Worm (Caenorhabditis elegans) whole organism, L1 larva: ENCODE data around the gene T22F3.12.
A peak's percentile ranks its signal among the peaks of the same experiment; 100 is the strongest.

Source experiments
- F16B12.6 ChIP-seq: fragments of 150-350 bp; optimal IDR thresholded peaks from 2 replicates; lab custom pipeline; 2014; ENCODE audit warnings: missing biosample characterization, missing genetic modification characterization
- alr-1 ChIP-seq: fragments of 200-800 bp; sonication (Bioruptor generic); optimal IDR thresholded peaks from 2 replicates; lab custom pipeline; 2018; ENCODE audit warnings: borderline replicate concordance, mild to moderate bottlenecking, missing genetic modification characterization, missing compliant biosample characterization
- aly-2 ChIP-seq: fragments of 150-350 bp; optimal IDR thresholded peaks from 2 replicates; lab custom pipeline; 2014; ENCODE audit warnings: missing biosample characterization, missing genetic modification characterization
- ama-1 ChIP-seq: fragments of 150-350 bp; optimal IDR thresholded peaks from 2 replicates; lab custom pipeline; 2014
- ceh-63 ChIP-seq: fragments of 200-800 bp; sonication (Bioruptor generic); optimal IDR thresholded peaks from 2 replicates; lab custom pipeline; 2018; ENCODE audit warnings: mild to moderate bottlenecking, missing genetic modification characterization, missing compliant biosample characterization
- ceh-90 ChIP-seq: sonication (generic microtip); optimal IDR thresholded peaks from 2 replicates; lab custom pipeline; 2016; ENCODE audit warnings: missing genetic modification characterization, missing compliant biosample characterization
- ces-1 ChIP-seq: fragments of 150-350 bp; optimal IDR thresholded peaks from 2 replicates; lab custom pipeline; 2014; ENCODE audit warnings: missing biosample characterization, missing genetic modification reagents, missing genetic modification characterization
- dpl-1 ChIP-seq, 3 experiments: fragments of 150-350 bp in 2 of 3; sonication (generic microtip) in 1 of 3; optimal IDR thresholded peaks; 2 replicates each; lab custom pipeline; 2014 to 2017; ENCODE audit warnings: missing biosample characterization in 3 of 3, missing genetic modification characterization in 3 of 3, missing genetic modification reagents in 3 of 3
- dsc-1 ChIP-seq: sonication (generic microtip); optimal IDR thresholded peaks from 2 replicates; lab custom pipeline; 2016; ENCODE audit warnings: mild to moderate bottlenecking, missing genetic modification characterization, missing compliant biosample characterization
- elt-3 ChIP-seq, 6 experiments: fragments of 150-350 bp in 1 of 6; sonication (generic microtip); optimal IDR thresholded peaks; 2 replicates each; lab custom pipeline; 2017 to 2018; ENCODE audit warnings: missing biosample characterization in 6 of 6, missing genetic modification characterization in 6 of 6, inconsistent platforms in 1 of 6
- ets-5 ChIP-seq: fragments of 200-800 bp; sonication (Bioruptor generic); IDR thresholded peaks from 2 replicates; pipeline ENCODE4 v1.3.6; 2022; ENCODE audit warnings: missing genetic modification characterization, missing compliant biosample characterization
- fkh-8 ChIP-seq: sonication (generic microtip); optimal IDR thresholded peaks from 2 replicates; lab custom pipeline; 2016; ENCODE audit warnings: mild to moderate bottlenecking, missing genetic modification characterization, missing compliant biosample characterization
- grh-1 ChIP-seq: fragments of 200-800 bp; sonication (Bioruptor generic); IDR thresholded peaks from 2 replicates; pipeline ENCODE4 v1.3.6; 2022; ENCODE audit warnings: missing genetic modification reagents, missing genetic modification characterization, missing compliant biosample characterization
- hlh-4 ChIP-seq: sonication (generic microtip); optimal IDR thresholded peaks from 2 replicates; lab custom pipeline; 2016; ENCODE audit warnings: mild to moderate bottlenecking, missing genetic modification characterization, missing compliant biosample characterization
- hpl-2 ChIP-seq: fragments of 150-350 bp; optimal IDR thresholded peaks from 2 replicates; lab custom pipeline; 2014; ENCODE audit warnings: missing biosample characterization, missing genetic modification reagents, missing genetic modification characterization
- irx-1 ChIP-seq: sonication (generic microtip); optimal IDR thresholded peaks from 2 replicates; lab custom pipeline; 2016; ENCODE audit warnings: missing genetic modification characterization, missing compliant biosample characterization
- isw-1 ChIP-seq: fragments of 200-800 bp; sonication (Bioruptor generic); IDR thresholded peaks from 2 replicates; pipeline ENCODE4 v1.3.6; 2022; ENCODE audit warnings: missing genetic modification characterization, missing compliant biosample characterization
- jun-1 ChIP-seq: fragments of 150-350 bp; optimal IDR thresholded peaks from 2 replicates; lab custom pipeline; 2014; ENCODE audit warnings: missing biosample characterization, missing genetic modification reagents, missing genetic modification characterization
- lin-13 ChIP-seq: fragments of 150-350 bp; optimal IDR thresholded peaks from 2 replicates; lab custom pipeline; 2014; ENCODE audit warnings: missing biosample characterization, missing genetic modification reagents, missing genetic modification characterization
- lir-3 ChIP-seq: sonication (generic microtip); optimal IDR thresholded peaks from 2 replicates; lab custom pipeline; 2016; ENCODE audit warnings: mild to moderate bottlenecking, missing genetic modification characterization, moderate library complexity, missing compliant biosample characterization; ENCODE audit not compliant: poor library complexity
- lsy-2 ChIP-seq, 2 experiments: fragments of 150-350 bp; optimal IDR thresholded peaks; 2 replicates each; lab custom pipeline; 2014; ENCODE audit warnings: missing biosample characterization in 2 of 2, missing genetic modification characterization in 2 of 2
- mab-9 ChIP-seq: fragments of 200-800 bp; sonication (Bioruptor generic); IDR thresholded peaks from 2 replicates; pipeline ENCODE4 v1.3.6; 2022; ENCODE audit warnings: missing genetic modification reagents, missing genetic modification characterization, missing compliant biosample characterization
- mep-1 ChIP-seq: fragments of 150-350 bp; optimal IDR thresholded peaks from 2 replicates; lab custom pipeline; 2014; ENCODE audit warnings: missing biosample characterization, missing genetic modification characterization
- nhr-11 ChIP-seq: fragments of 150-350 bp; optimal IDR thresholded peaks from 2 replicates; lab custom pipeline; 2014; ENCODE audit warnings: missing biosample characterization, missing genetic modification characterization
- nhr-19 ChIP-seq: fragments of 200-800 bp; sonication (Bioruptor generic); conservative IDR thresholded peaks from 2 replicates; pipeline ENCODE4 v1.3.6; 2022; ENCODE audit warnings: missing genetic modification characterization, missing compliant biosample characterization
- nhr-20 ChIP-seq: sonication (generic microtip); optimal IDR thresholded peaks from 2 replicates; lab custom pipeline; 2016; ENCODE audit warnings: mild to moderate bottlenecking, missing genetic modification characterization, missing compliant biosample characterization
- nhr-71 ChIP-seq: sonication (generic microtip); optimal IDR thresholded peaks from 2 replicates; lab custom pipeline; 2016; ENCODE audit warnings: mild to moderate bottlenecking, missing genetic modification characterization, moderate library complexity, missing compliant biosample characterization
- nhr-76 ChIP-seq: sonication (generic microtip); optimal IDR thresholded peaks from 2 replicates; lab custom pipeline; 2017; ENCODE audit warnings: missing biosample characterization, missing genetic modification characterization
- nhr-77 ChIP-seq: fragments of 150-350 bp; optimal IDR thresholded peaks from 2 replicates; lab custom pipeline; 2014; ENCODE audit warnings: missing biosample characterization, missing genetic modification characterization
- nhr-84 ChIP-seq: sonication (generic microtip); optimal IDR thresholded peaks from 2 replicates; lab custom pipeline; 2017; ENCODE audit warnings: missing biosample characterization, missing genetic modification characterization
- nhr-85 ChIP-seq: sonication (generic microtip); peaks from one replicate; lab custom pipeline; 2016; ENCODE audit warnings: missing genetic modification characterization, inconsistent platforms, missing compliant biosample characterization
- pag-3 ChIP-seq: sonication (generic microtip); optimal IDR thresholded peaks from 2 replicates; lab custom pipeline; 2017; ENCODE audit warnings: missing genetic modification characterization, mild to moderate bottlenecking, missing compliant biosample characterization, antibody characterized with exemption, borderline replicate concordance; ENCODE audit not compliant: insufficient read depth
- pax-3 ChIP-seq: fragments of 200-800 bp; sonication (Bioruptor generic); optimal IDR thresholded peaks from 2 replicates; lab custom pipeline; 2018; ENCODE audit warnings: mild to moderate bottlenecking, missing genetic modification characterization, moderate library complexity, missing compliant biosample characterization
- pqm-1 ChIP-seq: sonication (generic microtip); optimal IDR thresholded peaks from 3 replicates; lab custom pipeline; 2017; ENCODE audit warnings: missing biosample characterization, missing genetic modification characterization
- snpc-4 ChIP-seq: fragments of 150-350 bp; optimal IDR thresholded peaks from 2 replicates; lab custom pipeline; 2014; ENCODE audit warnings: missing biosample characterization, missing genetic modification characterization
- snu-23 ChIP-seq: sonication (generic microtip); optimal IDR thresholded peaks from 2 replicates; lab custom pipeline; 2016; ENCODE audit warnings: missing genetic modification characterization, missing compliant biosample characterization
- sox-4 ChIP-seq: sonication (generic microtip); optimal IDR thresholded peaks from 2 replicates; lab custom pipeline; 2016; ENCODE audit warnings: missing genetic modification characterization, missing compliant biosample characterization
- swsn-7 ChIP-seq: sonication (generic microtip); optimal IDR thresholded peaks from 2 replicates; lab custom pipeline; 2016; ENCODE audit warnings: missing genetic modification characterization, missing compliant biosample characterization
- tbx-2 ChIP-seq: sonication (generic microtip); optimal IDR thresholded peaks from 2 replicates; lab custom pipeline; 2016; ENCODE audit warnings: missing genetic modification characterization, missing compliant biosample characterization
- unc-30 ChIP-seq: sonication (generic microtip); optimal IDR thresholded peaks from 2 replicates; lab custom pipeline; 2017; ENCODE audit warnings: missing biosample characterization, missing genetic modification characterization
- unc-62 ChIP-seq: fragments of 150-350 bp; optimal IDR thresholded peaks from 2 replicates; lab custom pipeline; 2014; ENCODE audit warnings: missing biosample characterization, missing genetic modification reagents, missing genetic modification characterization
- unc-98 ChIP-seq: fragments of 200-800 bp; sonication (Bioruptor generic); IDR thresholded peaks from 2 replicates; pipeline ENCODE4 v1.3.6; 2022; ENCODE audit warnings: missing genetic modification characterization, missing compliant biosample characterization
- vab-15 ChIP-seq: sonication (generic microtip); optimal IDR thresholded peaks from 2 replicates; lab custom pipeline; 2017; ENCODE audit warnings: missing genotype, mild to moderate bottlenecking, missing genetic modification characterization, missing compliant biosample characterization
- zag-1 ChIP-seq: fragments of 150-350 bp; optimal IDR thresholded peaks from 2 replicates; lab custom pipeline; 2014; ENCODE audit warnings: missing biosample characterization, missing genetic modification characterization
- ztf-4 ChIP-seq: fragments of 150-350 bp; optimal IDR thresholded peaks from 2 replicates; lab custom pipeline; 2014; ENCODE audit warnings: missing biosample characterization, missing genetic modification characterization

T22F3.12 gene

ce11 chrV:3592099-3592498 is at the start of gene T22F3.12:
Gene T22F3.12, minus strand, starts transcription at chrV:3592199.
- no peak for TF ChIP-seq zag-1 (tag; lab: Kevin White, UChicago)
- TF ChIP-seq ceh-63 (GFP tag; lab: Kevin White, UChicago), result no peak
- TF ChIP-seq sox-4 (tag; lab: Kevin White, UChicago), result no peak
- TF ChIP-seq jun-1 (tag; lab: Kevin White, UChicago), result no peak
- TF ChIP-seq hlh-4 (tag; lab: Kevin White, UChicago), result no peak
- TF ChIP-seq snu-23 (GFP tag; lab: Kevin White, UChicago), result no peak
- TF ChIP-seq nhr-77 (tag; lab: Kevin White, UChicago), result no peak
- no peak for TF ChIP-seq unc-98
- no peak for TF ChIP-seq lir-3
- no peak for TF ChIP-seq dpl-1 (GFP tag; optimal IDR thresholded peaks at IDR 0.05; lab: Kevin White, UChicago)
- TF ChIP-seq ets-5 (GFP tag; lab: Robert Waterston, UW), result no peak

ce11 chrV:3639873-3640272 is 47.9 kb upstream of the T22F3.12 start:
- TF ChIP-seq ama-1 (no peak), grh-1 (GFP tag; lab: Robert Waterston, UW) (no peak), nhr-71 (tag; lab: Kevin White, UChicago) (peak; percentile 1), pag-3 (tag; lab: Kevin White, UChicago) (no peak), pax-3 (tag; lab: Kevin White, UChicago) (peak; percentile 44), tbx-2 (tag; lab: Kevin White, UChicago) (no peak), ztf-4 (tag; lab: Kevin White, UChicago) (no peak), jun-1 (tag; lab: Kevin White, UChicago) (no peak), aly-2 (tag; lab: Kevin White, UChicago) (no peak), nhr-85 (tag; lab: Kevin White, UChicago) (no peak), hpl-2 (no peak), unc-98 (no peak), alr-1 (tag; lab: Kevin White, UChicago) (no peak), ceh-90 (tag; lab: Kevin White, UChicago) (no peak), lir-3 (no peak), snu-23 (GFP tag; lab: Kevin White, UChicago) (no peak), ets-5 (GFP tag; lab: Robert Waterston, UW) (no peak), isw-1 (GFP tag; lab: Robert Waterston, UW) (no peak), elt-3 (tag; optimal IDR thresholded peaks at IDR 0.05; lab: Kevin White, UChicago) (no peak), nhr-76 (tag; lab: Kevin White, UChicago) (no peak), F16B12.6 (tag; lab: Kevin White, UChicago) (no peak), nhr-11 (tag; lab: Kevin White, UChicago) (no peak), dsc-1 (tag; lab: Kevin White, UChicago) (peak; percentile 91), ces-1 (GFP tag; lab: Kevin White, UChicago) (no peak), mab-9 (no peak), snpc-4 (tag; lab: Kevin White, UChicago) (no peak), sox-4 (tag; lab: Kevin White, UChicago) (peak; percentile 37), nhr-19 (no peak), mep-1 (tag; lab: Kevin White, UChicago) (no peak), pqm-1 (no peak), lsy-2 (tag; optimal IDR thresholded peaks at IDR 0.05; lab: Kevin White, UChicago) (no peak), fkh-8 (tag; lab: Kevin White, UChicago) (peak; percentile 55), swsn-7 (tag; lab: Kevin White, UChicago) (no peak), unc-30 (tag; lab: Kevin White, UChicago) (no peak), lin-13 (GFP tag; lab: Kevin White, UChicago) (no peak), nhr-77 (tag; lab: Kevin White, UChicago) (no peak)

ce11 chrV:3637086-3637485 is 45.1 kb upstream of the T22F3.12 start, which contains the start of gene srx-41:
Gene srx-41, minus strand, starts transcription at chrV:3637186.
- TF ChIP-seq mep-1 (tag; lab: Kevin White, UChicago) (no peak), nhr-19 (no peak), vab-15 (tag; lab: Kevin White, UChicago) (no peak), ceh-63 (GFP tag; lab: Kevin White, UChicago) (no peak), nhr-20 (tag; lab: Kevin White, UChicago) (no peak), nhr-71 (tag; lab: Kevin White, UChicago) (no peak), unc-62 (GFP tag; lab: Kevin White, UChicago) (no peak), pqm-1 (no peak), irx-1 (tag; lab: Kevin White, UChicago) (no peak), nhr-84 (no peak), nhr-11 (tag; lab: Kevin White, UChicago) (no peak)
